Worm (Caenorhabditis elegans) whole organism, L1 larva: ENCODE results near the gene C38D4.7.
"Not testable (repeated sequence)": the region's sequence is repeated elsewhere in the genome, so short reads cannot be mapped to it uniquely, and the experiment has no call there.

Source experiments
- dpl-1 ChIP-seq, 3 experiments: fragments of 150-350 bp in 2 of 3; sonication (generic microtip) in 1 of 3; optimal IDR thresholded peaks; 2 replicates each; lab custom pipeline; 2014 to 2017; ENCODE audit warnings: missing biosample characterization in 3 of 3, missing genetic modification characterization in 3 of 3, missing genetic modification reagents in 3 of 3
- fkh-4 ChIP-seq: sonication (generic microtip); optimal IDR thresholded peaks from 2 replicates; lab custom pipeline; 2016; ENCODE audit warnings: missing compliant biosample characterization, missing genetic modification characterization, borderline replicate concordance
- fos-1 ChIP-seq: fragments of 150-350 bp; optimal IDR thresholded peaks from 2 replicates; lab custom pipeline; 2014; ENCODE audit warnings: missing biosample characterization, missing genetic modification characterization
- lin-13 ChIP-seq: fragments of 150-350 bp; optimal IDR thresholded peaks from 2 replicates; lab custom pipeline; 2014; ENCODE audit warnings: missing biosample characterization, missing genetic modification reagents, missing genetic modification characterization
- mab-9 ChIP-seq: fragments of 200-800 bp; sonication (Bioruptor generic); IDR thresholded peaks from 2 replicates; pipeline ENCODE4 v1.3.6; 2022; ENCODE audit warnings: missing genetic modification reagents, missing genetic modification characterization, missing compliant biosample characterization
- nhr-237 ChIP-seq: fragments of 150-350 bp; optimal IDR thresholded peaks from 2 replicates; lab custom pipeline; 2014; ENCODE audit warnings: missing biosample characterization, missing genetic modification characterization
- nhr-71 ChIP-seq: sonication (generic microtip); optimal IDR thresholded peaks from 2 replicates; lab custom pipeline; 2016; ENCODE audit warnings: mild to moderate bottlenecking, missing genetic modification characterization, moderate library complexity, missing compliant biosample characterization
- nhr-84 ChIP-seq: sonication (generic microtip); optimal IDR thresholded peaks from 2 replicates; lab custom pipeline; 2017; ENCODE audit warnings: missing biosample characterization, missing genetic modification characterization
- snpc-4 ChIP-seq: fragments of 150-350 bp; optimal IDR thresholded peaks from 2 replicates; lab custom pipeline; 2014; ENCODE audit warnings: missing biosample characterization, missing genetic modification characterization
- sox-4 ChIP-seq: sonication (generic microtip); optimal IDR thresholded peaks from 2 replicates; lab custom pipeline; 2016; ENCODE audit warnings: missing genetic modification characterization, missing compliant biosample characterization
- unc-130 ChIP-seq: fragments of 150-350 bp; optimal IDR thresholded peaks from 2 replicates; lab custom pipeline; 2017; ENCODE audit warnings: missing biosample characterization, missing genetic modification characterization, inconsistent platforms
- unc-86 ChIP-seq: sonication (generic microtip); optimal IDR thresholded peaks from 2 replicates; lab custom pipeline; 2016; ENCODE audit warnings: missing genetic modification characterization, missing compliant biosample characterization
- vab-15 ChIP-seq: sonication (generic microtip); optimal IDR thresholded peaks from 2 replicates; lab custom pipeline; 2017; ENCODE audit warnings: missing genotype, mild to moderate bottlenecking, missing genetic modification characterization, missing compliant biosample characterization
- xbp-1 ChIP-seq: sonication (generic microtip); optimal IDR thresholded peaks from 2 replicates; lab custom pipeline; 2016; ENCODE audit warnings: missing genetic modification characterization, missing compliant biosample characterization

- not testable (repeated sequence) for TF ChIP-seq nhr-237; unc-130 (tag; lab: Kevin White, UChicago); fkh-4 (tag; lab: Kevin White, UChicago); vab-15 (tag; lab: Kevin White, UChicago); nhr-71 (tag; lab: Kevin White, UChicago); unc-86 (tag; lab: Kevin White, UChicago); nhr-84 (tag; lab: Kevin White, UChicago); mab-9 (GFP tag; lab: Robert Waterston, UW); snpc-4 (tag; lab: Kevin White, UChicago); lin-13 (GFP tag; lab: Kevin White, UChicago); fos-1 (tag; lab: Kevin White, UChicago); sox-4 (tag; lab: Kevin White, UChicago); dpl-1 (GFP tag; optimal IDR thresholded peaks at IDR 0.05; lab: Kevin White, UChicago); xbp-1
These were observed 26.0 kb downstream of the C38D4.7 start, which contains the start of gene enu-3.2 for ce11 chrIII:4785131-4785530.
